Fruit fly (Drosophila melanogaster) whole organism, embryonic: ENCODE measurements around the gene CG15254.

ENCODE experiments used
- Atf3 ChIP-seq: fragments of 200-800 bp; sonication (Bioruptor generic); optimal IDR thresholded peaks from 3 replicates; lab custom pipeline; 2016; ENCODE audit warnings: missing biosample characterization, missing genetic modification characterization
- CG10565 ChIP-seq: fragments of 200-800 bp; sonication (Bioruptor generic); optimal IDR thresholded peaks from 3 replicates; lab custom pipeline; 2016; ENCODE audit warnings: missing biosample characterization, mild to moderate bottlenecking, missing genetic modification characterization
- CG1233 ChIP-seq: fragments of 200-800 bp; sonication (Bioruptor generic); optimal IDR thresholded peaks from 4 replicates; lab custom pipeline; 2018; ENCODE audit warnings: missing biosample characterization, mild to moderate bottlenecking, missing genetic modification characterization
- CG14710 ChIP-seq: fragments of 200-800 bp; sonication (Bioruptor generic); optimal IDR thresholded peaks from 3 replicates; lab custom pipeline; 2019; ENCODE audit warnings: missing biosample characterization, mild to moderate bottlenecking, missing genetic modification characterization, moderate library complexity
- CG1647 ChIP-seq: fragments of 200-800 bp; sonication (Bioruptor generic); optimal IDR thresholded peaks from 3 replicates; lab custom pipeline; 2016; ENCODE audit warnings: missing biosample characterization, missing genetic modification characterization
- CG17186 ChIP-seq: fragments of 200-800 bp; sonication (Bioruptor generic); optimal IDR thresholded peaks from 3 replicates; lab custom pipeline; 2017; ENCODE audit warnings: missing biosample characterization, missing genetic modification reagents, missing genetic modification characterization
- CG34376 ChIP-seq: fragments of 200-800 bp; sonication (Bioruptor generic); optimal IDR thresholded peaks from 2 replicates; lab custom pipeline; 2018; ENCODE audit warnings: missing biosample characterization, mild to moderate bottlenecking, missing genetic modification characterization
- CG3847 ChIP-seq: fragments of 200-800 bp; sonication (Bioruptor generic); IDR thresholded peaks from 2 replicates; pipeline ENCODE4 v1.3.6; 2022; ENCODE audit warnings: missing biosample characterization, missing genetic modification characterization
- CG3995 ChIP-seq: fragments of 200-800 bp; sonication (Bioruptor generic); optimal IDR thresholded peaks from 3 replicates; lab custom pipeline; 2016; ENCODE audit warnings: missing biosample characterization, missing genetic modification characterization
- CG8944 ChIP-seq: fragments of 200-800 bp; sonication (Bioruptor generic); optimal IDR thresholded peaks from 3 replicates; lab custom pipeline; 2016; ENCODE audit warnings: missing biosample characterization, missing genetic modification characterization
- CG9817 ChIP-seq: fragments of 200-800 bp; sonication (Bioruptor generic); optimal IDR thresholded peaks from 2 replicates; lab custom pipeline; 2018; ENCODE audit warnings: missing biosample characterization, mild to moderate bottlenecking, missing genetic modification characterization, moderate library complexity
- Ets65A ChIP-seq: fragments of 200-800 bp; sonication (Bioruptor generic); peaks from one replicate; lab custom pipeline; 2016; ENCODE audit warnings: missing biosample characterization, missing genetic modification characterization
- Fer2 ChIP-seq: fragments of 200-800 bp; sonication (Bioruptor generic); optimal IDR thresholded peaks from 2 replicates; lab custom pipeline; 2018; ENCODE audit warnings: missing biosample characterization, mild to moderate bottlenecking, missing genetic modification characterization, moderate library complexity
- HLH3B ChIP-seq: fragments of 200-800 bp; sonication (Bioruptor generic); IDR thresholded peaks from 2 replicates; pipeline ENCODE4 v1.3.6; 2022; ENCODE audit warnings: missing biosample characterization, missing genetic modification characterization
- HmgZ ChIP-seq: fragments of 200-800 bp; sonication (Bioruptor generic); optimal IDR thresholded peaks from 2 replicates; lab custom pipeline; 2018; ENCODE audit warnings: missing biosample characterization, mild to moderate bottlenecking, missing genetic modification characterization
- Lim3 ChIP-seq: fragments of 200-800 bp; sonication (Bioruptor generic); IDR thresholded peaks from 2 replicates; pipeline ENCODE4 v1.3.6; 2022; ENCODE audit warnings: missing biosample characterization, missing genetic modification characterization
- Myb ChIP-seq: fragments of 200-800 bp; sonication (Bioruptor generic); optimal IDR thresholded peaks from 2 replicates; lab custom pipeline; 2016; ENCODE audit warnings: missing biosample characterization, missing genetic modification characterization
- Pdp1 ChIP-seq, 2 experiments: fragments of 200-800 bp; sonication (Bioruptor generic); optimal IDR thresholded peaks; 3 replicates each; lab custom pipeline; 2016; ENCODE audit warnings: missing biosample characterization in 2 of 2, missing genetic modification characterization in 2 of 2, mild to moderate bottlenecking in 1 of 2, moderate library complexity in 1 of 2
- Poxn ChIP-seq: fragments of 200-800 bp; sonication (Bioruptor generic); IDR thresholded peaks from 2 replicates; pipeline ENCODE4 v1.3.6; 2022; ENCODE audit warnings: missing biosample characterization, missing genetic modification characterization
- Side ChIP-seq: fragments of 200-800 bp; sonication (Bioruptor generic); optimal IDR thresholded peaks from 2 replicates; lab custom pipeline; 2016; ENCODE audit warnings: missing biosample characterization, missing genetic modification characterization
- Vsx1 ChIP-seq: fragments of 200-800 bp; sonication (Bioruptor generic); optimal IDR thresholded peaks from 2 replicates; lab custom pipeline; 2017; ENCODE audit warnings: missing biosample characterization, mild to moderate bottlenecking, missing genetic modification characterization, missing genetic modification reagents
- al ChIP-seq: fragments of 200-800 bp; sonication (Bioruptor generic); IDR thresholded peaks from 2 replicates; pipeline ENCODE4 v1.3.6; 2022; ENCODE audit warnings: missing biosample characterization, missing genetic modification characterization
- esg ChIP-seq: fragments of 200-800 bp; sonication (Bioruptor generic); conservative IDR thresholded peaks from 2 replicates; pipeline ENCODE4 v1.3.6; 2022; ENCODE audit warnings: missing biosample characterization, missing genetic modification characterization
- exex ChIP-seq: fragments of 200-800 bp; sonication (Bioruptor generic); optimal IDR thresholded peaks from 4 replicates; lab custom pipeline; 2018; ENCODE audit warnings: missing biosample characterization, mild to moderate bottlenecking, missing genetic modification characterization, moderate library complexity
- grn ChIP-seq: fragments of 200-800 bp; sonication (Bioruptor generic); optimal IDR thresholded peaks from 3 replicates; lab custom pipeline; 2017; ENCODE audit warnings: missing biosample characterization, missing genetic modification characterization
- gro ChIP-seq: fragments of 200-800 bp; sonication (Bioruptor generic); optimal IDR thresholded peaks from 2 replicates; lab custom pipeline; 2016; ENCODE audit warnings: missing biosample characterization, missing genetic modification characterization
- kay ChIP-seq: fragments of 200-800 bp; sonication (Bioruptor generic); optimal IDR thresholded peaks from 2 replicates; lab custom pipeline; 2016; ENCODE audit warnings: missing biosample characterization, missing genetic modification characterization
- lab ChIP-seq: fragments of 200-800 bp; sonication (Bioruptor generic); optimal IDR thresholded peaks from 3 replicates; lab custom pipeline; 2017; ENCODE audit warnings: missing biosample characterization, missing genetic modification characterization, mild to moderate bottlenecking, moderate library complexity, missing genetic modification reagents
- lov ChIP-seq, 2 experiments: fragments of 200-800 bp in 1 of 2; fragments of >200 bp in 1 of 2; sonication (Bioruptor generic) in 1 of 2; IDR thresholded peaks in 1 of 2; optimal IDR thresholded peaks in 1 of 2; 2 replicates in 1 of 2; 3 replicates in 1 of 2; pipeline versions ENCODE4 v1.3.6 to Lab custom; 2017 to 2022; ENCODE audit warnings: missing biosample characterization in 1 of 2, missing genetic modification characterization in 1 of 2
- mirr ChIP-seq: fragments of 200-800 bp; sonication (Bioruptor generic); optimal IDR thresholded peaks from 3 replicates; lab custom pipeline; 2018; ENCODE audit warnings: missing biosample characterization, mild to moderate bottlenecking, missing genetic modification characterization
- nau ChIP-seq: fragments of 200-800 bp; sonication (Bioruptor generic); optimal IDR thresholded peaks from 3 replicates; lab custom pipeline; 2017; ENCODE audit warnings: missing biosample characterization, mild to moderate bottlenecking, missing genetic modification characterization, missing genetic modification reagents
- nmo ChIP-seq: fragments of 200-800 bp; sonication (Bioruptor generic); optimal IDR thresholded peaks from 2 replicates; lab custom pipeline; 2018; ENCODE audit warnings: missing biosample characterization, mild to moderate bottlenecking, missing genetic modification characterization, moderate library complexity
- sd ChIP-seq: fragments of 200-800 bp; sonication (Bioruptor generic); optimal IDR thresholded peaks from 3 replicates; lab custom pipeline; 2018; ENCODE audit warnings: missing biosample characterization, mild to moderate bottlenecking, missing genetic modification characterization, moderate library complexity
- sens-2 ChIP-seq: fragments of 200-800 bp; sonication (Bioruptor generic); IDR thresholded peaks from 2 replicates; pipeline ENCODE4 v1.3.6; 2022; ENCODE audit warnings: missing biosample characterization, missing genetic modification characterization
- sob ChIP-seq: fragments of 200-800 bp; sonication (Bioruptor generic); IDR thresholded peaks from 2 replicates; pipeline ENCODE4 v1.3.6; 2022; ENCODE audit warnings: missing biosample characterization, missing genetic modification characterization
- sqz ChIP-seq: fragments of 200-800 bp; sonication (Bioruptor generic); optimal IDR thresholded peaks from 3 replicates; lab custom pipeline; 2018; ENCODE audit warnings: missing biosample characterization, mild to moderate bottlenecking, missing genetic modification characterization
- sug ChIP-seq: fragments of 200-800 bp; optimal IDR thresholded peaks from 2 replicates; lab custom pipeline; 2019; ENCODE audit warnings: missing biosample characterization, mild to moderate bottlenecking, missing genetic modification characterization, moderate library complexity
- yki ChIP-seq: fragments of >200 bp; optimal IDR thresholded peaks from 3 replicates; lab custom pipeline; 2018

Gene CG15254

DNA sequence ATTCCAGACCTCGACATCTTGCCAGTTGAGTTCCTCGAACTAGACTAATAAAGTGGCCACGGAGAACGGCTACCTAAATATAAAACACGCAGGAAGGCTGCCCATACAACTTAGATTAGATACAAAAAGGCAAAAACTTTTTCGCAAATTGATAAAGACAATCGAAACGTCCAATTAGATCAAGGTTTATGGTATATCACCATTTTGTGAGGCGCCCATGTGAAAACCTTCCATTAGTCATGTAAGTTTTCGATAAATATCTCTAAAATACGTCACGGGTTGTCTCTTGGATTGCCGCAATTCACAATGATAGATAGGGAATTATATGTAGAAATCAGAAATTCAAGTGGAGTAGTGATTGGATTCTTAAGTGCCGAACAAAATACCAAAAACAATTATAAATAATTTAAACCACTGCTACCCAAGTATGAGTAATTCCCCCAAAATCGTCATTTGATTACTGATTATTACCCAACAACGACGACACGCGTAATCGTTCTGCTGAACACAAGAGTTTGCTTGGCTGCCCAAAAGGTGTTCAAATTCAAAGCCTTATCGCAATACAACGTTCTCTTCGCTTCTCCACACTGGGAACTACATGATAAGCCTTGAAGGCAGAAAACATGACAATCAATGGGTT, 2.8 kb downstream of the CG15254 start, which contains the start of gene CG15255:
TSS of gene CG15255 (minus strand) at position 51 of the 640 bp plus-strand sequence.
- TF ChIP-seq CG17186 (GFP tag; lab: Kevin White, UChicago), result no peak
- no peak for TF ChIP-seq CG9817 (tag; lab: Kevin White, UChicago)
- peak; percentile 3 for TF ChIP-seq gro (GFP tag; lab: Kevin White, UChicago)
- TF ChIP-seq exex (tag; lab: Kevin White, UChicago), result peak; percentile 100
- peak; percentile 67 for TF ChIP-seq CG34376 (GFP tag; lab: Kevin White, UChicago)
- TF ChIP-seq yki (lab: Kevin White, UChicago), result no peak
- no peak for TF ChIP-seq al (GFP tag; lab: Robert Waterston, UW)
- 0 out of 2 replicates have a peak, but pooled peaks have one; percentile 37 for TF ChIP-seq sens-2
- TF ChIP-seq Ets65A, result peak; percentile 56
- TF ChIP-seq Myb (GFP tag; lab: Kevin White, UChicago), result no peak
- TF ChIP-seq sug (tag; lab: Kevin White, UChicago), result peak; percentile 50
- TF ChIP-seq CG8944 (GFP tag; lab: Kevin White, UChicago), result no peak
- TF ChIP-seq sd (tag; lab: Kevin White, UChicago), result peak; percentile 62
- TF ChIP-seq sob (GFP tag; lab: Robert Waterston, UW), result no peak
- TF ChIP-seq nmo (GFP tag; lab: Kevin White, UChicago), result no peak
- no peak for TF ChIP-seq esg (GFP tag; lab: Robert Waterston, UW)
- TF ChIP-seq lab (GFP tag; lab: Kevin White, UChicago), result peak; percentile 4
- TF ChIP-seq CG14710 (tag; lab: Kevin White, UChicago), result no peak
- peak; percentile 69 for TF ChIP-seq grn (GFP tag; lab: Kevin White, UChicago)
- TF ChIP-seq HmgZ (tag; lab: Kevin White, UChicago), result peak; percentile 30
- peak in 1 of 2 experiments; percentile 90 for TF ChIP-seq Pdp1 (GFP tag; optimal IDR thresholded peaks at IDR 0.05; lab: Kevin White, UChicago)
- TF ChIP-seq Atf3 (GFP tag; lab: Kevin White, UChicago), result no peak
- TF ChIP-seq mirr (GFP tag; lab: Kevin White, UChicago), result peak; percentile 86
- no peak for TF ChIP-seq CG1233 (GFP tag; lab: Kevin White, UChicago)
- TF ChIP-seq Lim3 (GFP tag; lab: Robert Waterston, UW), result peak; percentile 24; the same call in 1 of the 2 replicates

DNA sequence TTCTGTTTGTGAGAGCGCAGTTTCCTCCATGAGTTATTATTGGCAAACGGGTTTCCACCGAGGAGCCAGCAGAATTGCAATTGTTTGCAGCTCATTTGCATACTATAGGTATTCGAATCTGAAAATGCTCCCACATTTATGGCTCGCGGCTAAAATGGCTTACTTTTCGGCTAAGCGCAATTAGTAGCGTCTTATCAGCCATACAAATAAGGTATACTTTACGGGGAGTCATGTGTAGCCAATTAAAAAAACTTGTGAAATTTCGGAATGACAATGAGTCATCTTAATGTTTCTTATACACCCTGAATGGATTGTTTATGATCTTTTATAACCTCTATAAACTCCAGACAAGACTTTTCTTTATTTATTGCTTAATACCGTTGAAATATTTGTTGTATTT, 5.5 kb downstream of the CG15254 start:
- TF ChIP-seq nau (GFP tag; lab: Kevin White, UChicago) (no peak), lov (optimal IDR thresholded peaks at IDR 0.05; lab: Kevin White, UChicago) (no peak), lov (GFP tag; IDR thresholded peaks at IDR 0.05; lab: Robert Waterston, UW) (no peak), CG1647 (GFP tag; lab: Kevin White, UChicago) (no peak), Poxn (GFP tag; lab: Robert Waterston, UW) (no peak), sqz (no peak), Vsx1 (GFP tag; lab: Kevin White, UChicago) (peak; percentile 69), HLH3B (GFP tag; lab: Robert Waterston, UW) (no peak), CG3847 (GFP tag; lab: Robert Waterston, UW) (no peak), kay (GFP tag; lab: Kevin White, UChicago) (peak; percentile 26), CG10565 (GFP tag; lab: Kevin White, UChicago) (no peak), Fer2 (tag; lab: Kevin White, UChicago) (no peak), CG3995 (GFP tag; lab: Kevin White, UChicago) (peak; percentile 72), Side (no peak)
